Fruit fly (Drosophila melanogaster): Measurements from ENCODE around the gene TotE.

Gene TotE

dm6 chr2L:19894826-19895225 is 18.5 kb downstream of the TotE start (continued):
- TF ChIP-seq topi (GFP tag; optimal IDR thresholded peaks at IDR 0.05) (no peak), Ets21C (GFP tag; optimal IDR thresholded peaks at IDR 0.05) (no peak), CG16779 (tag; optimal IDR thresholded peaks at IDR 0.05) (no peak), vri (GFP tag; optimal IDR thresholded peaks at IDR 0.05) (no peak), dsx (GFP tag; optimal IDR thresholded peaks at IDR 0.05; ENCODE audit: poor library complexity, severe bottlenecking) (no peak), Sox15 (GFP tag; optimal IDR thresholded peaks at IDR 0.05) (no peak), CG10669 (GFP tag; optimal IDR thresholded peaks at IDR 0.05) (no peak), CG15336 (GFP tag; IDR thresholded peaks at IDR 0.05) (peak; percentile 13; the same call in 1 of the 2 replicates), Eip78C (GFP tag) (peak; percentile 56), fkh (GFP tag; optimal IDR thresholded peaks at IDR 0.05) (no peak), CG4318 (GFP tag; optimal IDR thresholded peaks at IDR 0.05) (no peak), fd59A (GFP tag; optimal IDR thresholded peaks at IDR 0.05) (no peak), spab (GFP tag; optimal IDR thresholded peaks at IDR 0.05) (no peak), eg (GFP tag; IDR thresholded peaks at IDR 0.05) (0 out of 3 replicates have a peak, but pooled peaks have one; percentile 36), OdsH (GFP tag; optimal IDR thresholded peaks at IDR 0.05) (no peak), CG6808 (GFP tag; optimal IDR thresholded peaks at IDR 0.05) (no peak), CG7368 (GFP tag; optimal IDR thresholded peaks at IDR 0.05) (no peak)

dm6 chr2L:19892450-19892849 is 20.9 kb downstream of the TotE start, which contains the start of gene CG10481:
Gene CG10481 (minus strand): TSS chr2L:19892550.
- no peak for TF ChIP-seq dsx (GFP tag; optimal IDR thresholded peaks at IDR 0.05; ENCODE audit: poor library complexity, severe bottlenecking)
- no peak for TF ChIP-seq Smox (GFP tag; optimal IDR thresholded peaks at IDR 0.05)
- no peak for TF ChIP-seq CG8319 (GFP tag; optimal IDR thresholded peaks at IDR 0.05)

- TF ChIP-seq CG15336 (GFP tag; IDR thresholded peaks at IDR 0.05) (no peak), Ets96B (tag; optimal IDR thresholded peaks at IDR 0.05) (no peak), Eip93F (GFP tag; optimal IDR thresholded peaks at IDR 0.05) (no peak), dsx (GFP tag; optimal IDR thresholded peaks at IDR 0.05; ENCODE audit: poor library complexity, severe bottlenecking) (no peak), CG3919 (GFP tag; optimal IDR thresholded peaks at IDR 0.05) (no peak), Met (GFP tag; optimal IDR thresholded peaks at IDR 0.05) (no peak), Eip75B (GFP tag; optimal IDR thresholded peaks at IDR 0.05) (no peak), eg (GFP tag; IDR thresholded peaks at IDR 0.05) (no peak), fkh (GFP tag; optimal IDR thresholded peaks at IDR 0.05) (no peak), net (GFP tag; optimal IDR thresholded peaks at IDR 0.05) (no peak), Hr38 (GFP tag; optimal IDR thresholded peaks at IDR 0.05) (no peak), fd59A (GFP tag; optimal IDR thresholded peaks at IDR 0.05) (no peak), lz (GFP tag; optimal IDR thresholded peaks at IDR 0.05) (no peak), cyc (GFP tag; optimal IDR thresholded peaks at IDR 0.05) (no peak), CG10631 (GFP tag; optimal IDR thresholded peaks at IDR 0.05) (no peak), CG11762 (GFP tag; optimal IDR thresholded peaks at IDR 0.05; ENCODE audit: insufficient read depth) (no peak), CG11902 (GFP tag; optimal IDR thresholded peaks at IDR 0.05) (no peak)
Measured at dm6 chr2L:19888347-19888746, 25.0 kb downstream of the TotE start.

- peak; percentile 64 for TF ChIP-seq lz (GFP tag; optimal IDR thresholded peaks at IDR 0.05)
- no peak for TF ChIP-seq CG1621 (tag; optimal IDR thresholded peaks at IDR 0.05)
- TF ChIP-seq fd85E (GFP tag; optimal IDR thresholded peaks at IDR 0.05) = no peak
- no peak for TF ChIP-seq fkh (GFP tag; optimal IDR thresholded peaks at IDR 0.05)
- TF ChIP-seq CG7368 (GFP tag; optimal IDR thresholded peaks at IDR 0.05) = no peak
- no peak for TF ChIP-seq net (GFP tag; optimal IDR thresholded peaks at IDR 0.05)
- no peak for TF ChIP-seq fd59A (GFP tag; optimal IDR thresholded peaks at IDR 0.05)
- TF ChIP-seq CG11294 (GFP tag; IDR thresholded peaks at IDR 0.05) = no peak
- TF ChIP-seq Eip75B (GFP tag; optimal IDR thresholded peaks at IDR 0.05) = peak; percentile 9
- peak; percentile 13 for TF ChIP-seq CG10631 (GFP tag; optimal IDR thresholded peaks at IDR 0.05)
- no peak for TF ChIP-seq Gug (GFP tag; IDR thresholded peaks at IDR 0.05)
- peak; percentile 39 for TF ChIP-seq Smox (GFP tag; optimal IDR thresholded peaks at IDR 0.05)
- TF ChIP-seq CG6808 (GFP tag; optimal IDR thresholded peaks at IDR 0.05) = no peak
- TF ChIP-seq dac (GFP tag; optimal IDR thresholded peaks at IDR 0.05) = peak; percentile 13
- peak; percentile 29 for TF ChIP-seq topi (GFP tag; optimal IDR thresholded peaks at IDR 0.05)
- TF ChIP-seq Blimp-1 (GFP tag; optimal IDR thresholded peaks at IDR 0.05) = no peak
- TF ChIP-seq CG32006 (GFP tag; optimal IDR thresholded peaks at IDR 0.05) = no peak
- TF ChIP-seq CG8632 (GFP tag; optimal IDR thresholded peaks at IDR 0.05) = no peak
- TF ChIP-seq Eip93F (GFP tag; optimal IDR thresholded peaks at IDR 0.05) = no peak
- peak; percentile 26 for TF ChIP-seq OdsH (GFP tag; optimal IDR thresholded peaks at IDR 0.05)
- TF ChIP-seq CG4318 (GFP tag; optimal IDR thresholded peaks at IDR 0.05) = no peak
- TF ChIP-seq CG6276 (GFP tag; optimal IDR thresholded peaks at IDR 0.05) = no peak
- peak; percentile 73 for TF ChIP-seq Hr39 (GFP tag; optimal IDR thresholded peaks at IDR 0.05)
- TF ChIP-seq pdm3 (GFP tag; optimal IDR thresholded peaks at IDR 0.05) = peak; percentile 39
- no peak for TF ChIP-seq Ets96B (tag; optimal IDR thresholded peaks at IDR 0.05)
- TF ChIP-seq CG8119 (GFP tag; IDR thresholded peaks at IDR 0.05) = no peak
- TF ChIP-seq CG9139 (GFP tag; optimal IDR thresholded peaks at IDR 0.05) = no peak
Measured at dm6 chr2L:19887468-19887867, 25.8 kb downstream of the TotE start.
